Fruit fly (Drosophila melanogaster) whole organism, pupa: ENCODE data around the gene CG7924.

ENCODE experiments used
- CG10348 ChIP-seq: fragments of 200-800 bp; sonication (Bioruptor generic); IDR thresholded peaks from 2 replicates; pipeline ENCODE4 v1.3.6; 2022; ENCODE audit warnings: missing biosample characterization, missing genetic modification characterization
- CG12605 ChIP-seq: fragments of 200-800 bp; sonication (Bioruptor generic); IDR thresholded peaks from 2 replicates; pipeline ENCODE4 v1.3.6; 2022; ENCODE audit warnings: missing biosample characterization, missing genetic modification characterization
- CG13204 ChIP-seq: fragments of 200-800 bp; sonication (Bioruptor generic); optimal IDR thresholded peaks from 2 replicates; lab custom pipeline; 2018; ENCODE audit warnings: missing biosample characterization, mild to moderate bottlenecking, missing genetic modification characterization, moderate library complexity
- CG14655 ChIP-seq: fragments of 200-800 bp; sonication (Bioruptor generic); optimal IDR thresholded peaks from 3 replicates; lab custom pipeline; 2017; ENCODE audit warnings: mild to moderate bottlenecking, missing biosample characterization, missing genetic modification reagents, missing genetic modification characterization
- CG15710 ChIP-seq: fragments of 200-800 bp; sonication (Bioruptor generic); optimal IDR thresholded peaks from 2 replicates; lab custom pipeline; 2018; ENCODE audit warnings: missing biosample characterization, mild to moderate bottlenecking, missing genetic modification characterization, moderate library complexity
- CG17806 ChIP-seq: fragments of 200-800 bp; sonication (Bioruptor generic); optimal IDR thresholded peaks from 2 replicates; lab custom pipeline; 2018; ENCODE audit warnings: missing biosample characterization, mild to moderate bottlenecking, missing genetic modification characterization, moderate library complexity
- CG32121 ChIP-seq: fragments of 200-800 bp; sonication (Bioruptor generic); IDR thresholded peaks from 2 replicates; pipeline ENCODE4 v1.3.6; 2022; ENCODE audit warnings: missing biosample characterization, missing genetic modification characterization
- CG34367 ChIP-seq: fragments of 200-800 bp; sonication (Bioruptor generic); optimal IDR thresholded peaks from 2 replicates; lab custom pipeline; 2018; ENCODE audit warnings: missing biosample characterization, mild to moderate bottlenecking, missing genetic modification characterization
- CG4496 ChIP-seq: fragments of 200-800 bp; sonication (Bioruptor generic); IDR thresholded peaks from 3 replicates; pipeline ENCODE4 v1.3.6; 2022; ENCODE audit warnings: missing biosample characterization, missing genetic modification characterization
- CG8159 ChIP-seq: fragments of 200-800 bp; sonication (Bioruptor generic); optimal IDR thresholded peaks from 3 replicates; lab custom pipeline; 2018; ENCODE audit warnings: missing biosample characterization, mild to moderate bottlenecking, missing genetic modification characterization, moderate library complexity
- CG8301 ChIP-seq: fragments of 200-800 bp; sonication (Bioruptor generic); optimal IDR thresholded peaks from 2 replicates; lab custom pipeline; 2018; ENCODE audit warnings: missing biosample characterization, mild to moderate bottlenecking, missing genetic modification characterization
- CG9948 ChIP-seq: fragments of 200-800 bp; sonication (Bioruptor generic); optimal IDR thresholded peaks from 2 replicates; lab custom pipeline; 2018; ENCODE audit warnings: missing biosample characterization, mild to moderate bottlenecking, missing genetic modification characterization, moderate library complexity
- D1 ChIP-seq: fragments of 200-800 bp; sonication (Bioruptor generic); optimal IDR thresholded peaks from 2 replicates; lab custom pipeline; 2018; ENCODE audit warnings: missing biosample characterization, mild to moderate bottlenecking, missing genetic modification characterization, moderate library complexity
- EcR ChIP-seq: fragments of 200-800 bp; sonication (Bioruptor generic); optimal IDR thresholded peaks from 3 replicates; lab custom pipeline; 2019; ENCODE audit warnings: missing biosample characterization, missing genetic modification characterization, mild to moderate bottlenecking, moderate library complexity, missing genetic modification reagents
- Ets98B ChIP-seq: fragments of 200-800 bp; sonication (Bioruptor generic); IDR thresholded peaks from 2 replicates; pipeline ENCODE4 v1.3.6; 2022; ENCODE audit warnings: missing biosample characterization, missing genetic modification characterization
- Pif1A ChIP-seq: fragments of 200-800 bp; sonication (Bioruptor generic); optimal IDR thresholded peaks from 3 replicates; lab custom pipeline; 2016; ENCODE audit warnings: missing biosample characterization, missing genetic modification characterization
- Pif1B ChIP-seq: fragments of 200-800 bp; sonication (Bioruptor generic); optimal IDR thresholded peaks from 3 replicates; lab custom pipeline; 2016; ENCODE audit warnings: missing biosample characterization, missing genetic modification characterization
- Snoo ChIP-seq: fragments of 200-800 bp; sonication (Bioruptor generic); optimal IDR thresholded peaks from 3 replicates; lab custom pipeline; 2017; ENCODE audit warnings: missing biosample characterization, mild to moderate bottlenecking, missing genetic modification characterization, inconsistent platforms
- fd96Ca ChIP-seq: fragments of 200-800 bp; sonication (Bioruptor generic); IDR thresholded peaks from 3 replicates; pipeline ENCODE4 v1.3.6; 2022; ENCODE audit warnings: missing biosample characterization, missing genetic modification characterization
- gl ChIP-seq: fragments of 200-800 bp; sonication (Bioruptor generic); optimal IDR thresholded peaks from 2 replicates; lab custom pipeline; 2018; ENCODE audit warnings: missing biosample characterization, mild to moderate bottlenecking, missing genetic modification characterization
- rn ChIP-seq: fragments of 200-800 bp; sonication (Bioruptor generic); IDR thresholded peaks from 2 replicates; pipeline ENCODE4 v1.3.6; 2022; ENCODE audit warnings: missing biosample characterization, missing genetic modification characterization

The CG7924 gene

DNA sequence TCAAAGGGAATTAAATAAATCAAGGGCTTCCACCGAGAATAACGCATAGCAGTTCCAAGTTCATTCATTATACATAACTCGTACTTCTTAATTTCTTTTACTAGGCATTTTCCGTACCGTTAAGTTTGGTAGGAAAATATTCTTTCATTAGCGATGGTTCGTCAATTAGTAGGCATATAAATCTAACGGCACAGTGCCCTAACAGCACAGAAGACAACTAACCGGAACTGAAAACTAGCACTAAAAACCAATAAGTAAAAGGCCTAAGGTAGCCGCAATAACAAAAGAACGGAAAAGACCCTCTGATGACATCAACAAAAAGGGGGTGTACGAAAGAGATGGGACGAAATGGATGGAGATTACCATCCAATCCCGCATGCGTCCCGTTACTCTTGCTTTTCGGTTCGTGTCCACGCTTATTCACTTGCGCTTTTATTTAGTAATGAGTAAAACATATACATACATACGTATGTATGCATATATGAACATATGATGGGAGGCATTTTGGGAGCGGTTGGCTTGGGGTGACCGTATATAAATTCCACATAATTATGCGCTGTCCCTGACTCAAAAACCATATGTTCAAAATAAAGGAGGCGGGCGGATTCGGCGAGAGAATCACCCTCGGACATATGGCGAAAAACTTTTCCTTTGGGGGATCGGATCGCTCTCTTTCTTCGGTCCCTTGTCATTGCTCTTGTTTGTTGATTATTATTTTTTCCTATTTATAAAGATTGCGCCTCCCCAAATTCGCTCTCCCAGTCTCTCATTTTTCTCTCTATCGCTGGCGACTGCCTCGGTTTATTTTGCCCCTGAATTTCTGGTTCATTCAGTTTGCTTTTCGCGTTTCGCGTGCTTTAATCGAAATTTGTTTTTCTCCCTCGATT, 12.4 kb upstream of the CG7924 start:
- peak; percentile 20; the same call in 1 of the 2 replicates for TF ChIP-seq CG12605 (GFP tag; lab: Robert Waterston, UW)
- TF ChIP-seq EcR: no peak

dm6 chr3L:14222199-14222598, 11.1 kb upstream of the CG7924 start:
- TF ChIP-seq EcR (no peak), CG14655 (no peak), CG12605 (GFP tag; lab: Robert Waterston, UW) (no peak), CG9948 (tag; lab: Kevin White, UChicago) (no peak), gl (no peak), CG34367 (tag; lab: Kevin White, UChicago) (no peak), Snoo (tag; lab: Kevin White, UChicago) (no peak), fd96Ca (GFP tag; lab: Robert Waterston, UW) (no peak), D1 (tag; lab: Kevin White, UChicago) (no peak), Ets98B (GFP tag; lab: Robert Waterston, UW) (no peak), CG13204 (no peak), rn (GFP tag; lab: Robert Waterston, UW) (no peak)

dm6 chr3L:14223450-14223849, 9.8 kb upstream of the CG7924 start:
- no peak for TF ChIP-seq Pif1A
- TF ChIP-seq CG10348 (GFP tag; lab: Robert Waterston, UW): no peak
- no peak for TF ChIP-seq CG17806
- no peak for TF ChIP-seq CG14655
- no peak for TF ChIP-seq CG8159 (tag; lab: Kevin White, UChicago)
- no peak for TF ChIP-seq Pif1B
- no peak for TF ChIP-seq CG4496 (GFP tag; lab: Robert Waterston, UW)
- no peak for TF ChIP-seq D1 (tag; lab: Kevin White, UChicago)
- no peak for TF ChIP-seq EcR
- TF ChIP-seq Snoo (tag; lab: Kevin White, UChicago): no peak
- TF ChIP-seq CG15710 (tag; lab: Kevin White, UChicago): no peak
- TF ChIP-seq Ets98B (GFP tag; lab: Robert Waterston, UW): no peak
- TF ChIP-seq CG34367 (tag; lab: Kevin White, UChicago): no peak
- TF ChIP-seq CG8301: no peak
- no peak for TF ChIP-seq CG32121
- TF ChIP-seq fd96Ca (GFP tag; lab: Robert Waterston, UW): no peak
- no peak for TF ChIP-seq CG12605 (GFP tag; lab: Robert Waterston, UW)
- TF ChIP-seq, all 21 proteins: peak for 0

dm6 chr3L:14229069-14229468, 4.2 kb upstream of the CG7924 start:
- no peak for TF ChIP-seq CG10348 (GFP tag; lab: Robert Waterston, UW)
- no peak for TF ChIP-seq Snoo (tag; lab: Kevin White, UChicago)
- peak; percentile 4; the same call in 1 of the 2 replicates for TF ChIP-seq Ets98B (GFP tag; lab: Robert Waterston, UW)
- peak; percentile 59; the same call in 1 of the 3 replicates for TF ChIP-seq CG4496 (GFP tag; lab: Robert Waterston, UW)
- peak; percentile 49 for TF ChIP-seq CG8159 (tag; lab: Kevin White, UChicago)
- TF ChIP-seq, all 21 proteins: peak for 3

DNA sequence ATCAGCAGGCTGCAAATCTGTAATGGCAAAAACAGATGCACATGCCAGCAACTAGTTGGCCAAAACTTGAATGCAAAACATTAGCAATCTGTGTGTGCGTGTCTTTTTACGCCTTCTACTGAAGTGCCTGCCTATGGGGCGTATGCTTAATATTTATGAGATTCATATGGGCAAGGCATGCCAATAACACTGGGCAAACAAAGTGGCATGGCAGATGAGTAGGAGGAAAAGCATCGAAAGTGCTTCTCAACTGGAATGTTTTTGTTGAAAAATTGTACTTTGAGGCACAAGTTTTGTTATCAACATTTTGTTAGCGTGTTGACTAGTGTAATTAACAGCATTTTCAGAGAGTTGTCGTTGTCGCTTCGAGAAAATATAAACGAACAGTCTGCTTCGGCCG, 3.8 kb upstream of the CG7924 start:
- TF ChIP-seq rn (GFP tag; lab: Robert Waterston, UW) (no peak), CG15710 (tag; lab: Kevin White, UChicago) (no peak), CG9948 (tag; lab: Kevin White, UChicago) (no peak), D1 (tag; lab: Kevin White, UChicago) (no peak), fd96Ca (GFP tag; lab: Robert Waterston, UW) (no peak; the same call in 2 of the 3 replicates), CG17806 (no peak), CG13204 (no peak), Snoo (tag; lab: Kevin White, UChicago) (no peak), Ets98B (GFP tag; lab: Robert Waterston, UW) (peak; percentile 64), Pif1B (no peak), CG4496 (GFP tag; lab: Robert Waterston, UW) (peak; percentile 69), CG8301 (peak; percentile 20), Pif1A (no peak), EcR (no peak), gl (no peak), CG10348 (GFP tag; lab: Robert Waterston, UW) (no peak), CG8159 (tag; lab: Kevin White, UChicago) (no peak), CG14655 (peak; percentile 42), CG34367 (tag; lab: Kevin White, UChicago) (no peak), CG12605 (GFP tag; lab: Robert Waterston, UW) (no peak), CG32121 (peak; percentile 20; the same call in 1 of the 2 replicates)

DNA sequence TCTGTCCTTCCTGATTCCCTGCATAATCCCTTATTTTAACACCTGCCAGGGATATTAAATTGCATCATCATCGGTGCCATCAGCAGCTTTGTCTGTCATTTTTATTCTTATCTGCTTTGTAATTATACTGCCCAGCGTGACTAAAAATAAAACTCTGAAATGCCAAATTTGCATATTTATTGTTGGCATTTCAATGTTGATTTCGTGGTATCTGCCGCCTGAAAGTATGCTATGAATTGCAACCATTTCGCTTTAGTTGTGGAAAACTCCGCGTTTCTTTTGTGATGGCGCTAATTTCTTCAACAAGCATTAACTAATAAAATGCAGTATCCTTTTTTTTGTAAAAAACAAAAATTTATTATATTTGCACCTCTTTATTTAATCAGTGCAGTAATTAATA, 2.6 kb downstream of the CG7924 start, which contains the start of gene CG34244:
Gene CG34244 (minus strand): TSS at position 122 of the 400 bp plus-strand sequence.
- TF ChIP-seq CG8159 (tag; lab: Kevin White, UChicago) (no peak), D1 (tag; lab: Kevin White, UChicago) (peak; percentile 55), CG9948 (tag; lab: Kevin White, UChicago) (no peak)
